Fruit fly (Drosophila melanogaster) whole organism, embryonic: ENCODE results near the gene FIG4.

ENCODE experiments used
- ATbp ChIP-seq: fragments of 200-800 bp; sonication (Bioruptor generic); optimal IDR thresholded peaks from 2 replicates; lab custom pipeline; 2017; ENCODE audit warnings: missing biosample characterization, mild to moderate bottlenecking, missing genetic modification characterization, missing genetic modification reagents
- BEAF-32 ChIP-seq: fragments of 200-800 bp; sonication (Bioruptor generic); optimal IDR thresholded peaks from 3 replicates; lab custom pipeline; 2017; ENCODE audit warnings: missing biosample characterization, missing genetic modification characterization, mild to moderate bottlenecking, moderate library complexity, missing genetic modification reagents
- CG10209 ChIP-seq: fragments of 200-800 bp; sonication (Bioruptor generic); optimal IDR thresholded peaks from 3 replicates; lab custom pipeline; 2017; ENCODE audit warnings: missing biosample characterization, mild to moderate bottlenecking, missing genetic modification characterization, missing genetic modification reagents
- CG10366 ChIP-seq: fragments of 200-800 bp; sonication (Bioruptor generic); IDR thresholded peaks from 2 replicates; pipeline ENCODE4 v1.3.6; 2022; ENCODE audit warnings: missing biosample characterization, missing genetic modification characterization
- CG12391 ChIP-seq: fragments of 200-800 bp; sonication (Bioruptor generic); optimal IDR thresholded peaks from 3 replicates; lab custom pipeline; 2018; ENCODE audit warnings: missing biosample characterization, mild to moderate bottlenecking, missing genetic modification characterization, moderate library complexity
- CG12659 ChIP-seq: fragments of 200-800 bp; sonication (Bioruptor generic); optimal IDR thresholded peaks from 3 replicates; lab custom pipeline; 2017; ENCODE audit warnings: mild to moderate bottlenecking, missing biosample characterization, missing genetic modification reagents, missing genetic modification characterization
- CG14014 ChIP-seq: fragments of 200-800 bp; sonication (Bioruptor generic); IDR thresholded peaks from 2 replicates; pipeline ENCODE4 v1.3.6; 2022; ENCODE audit warnings: missing biosample characterization, missing genetic modification characterization
- CG16813 ChIP-seq: fragments of 200-800 bp; sonication (Bioruptor generic); IDR thresholded peaks from 3 replicates; pipeline ENCODE4 v1.3.6; 2022; ENCODE audit warnings: missing biosample characterization, missing genetic modification characterization; ENCODE audit not compliant: partially characterized antibody
- CG16815 ChIP-seq: fragments of 200-800 bp; sonication (Bioruptor generic); optimal IDR thresholded peaks from 3 replicates; lab custom pipeline; 2017; ENCODE audit warnings: missing biosample characterization, mild to moderate bottlenecking, missing genetic modification characterization
- CG16863 ChIP-seq: fragments of 200-800 bp; sonication (Bioruptor generic); optimal IDR thresholded peaks from 3 replicates; lab custom pipeline; 2016; ENCODE audit warnings: missing biosample characterization, missing genetic modification characterization
- CG17912 ChIP-seq: fragments of 200-800 bp; sonication (Bioruptor generic); optimal IDR thresholded peaks from 2 replicates; lab custom pipeline; 2018; ENCODE audit warnings: missing biosample characterization, mild to moderate bottlenecking, missing genetic modification characterization
- CG32767 ChIP-seq: fragments of 200-800 bp; sonication (Bioruptor generic); IDR thresholded peaks from 2 replicates; pipeline ENCODE4 v1.3.6; 2022; ENCODE audit warnings: missing biosample characterization, missing genetic modification characterization
- CG3726 ChIP-seq: fragments of 200-800 bp; sonication (Bioruptor generic); IDR thresholded peaks from 3 replicates; pipeline ENCODE4, ENCODE4 v1.3.6; 2022; ENCODE audit warnings: missing biosample characterization, missing genetic modification characterization
- CG3838 ChIP-seq: fragments of 200-800 bp; sonication (Bioruptor generic); optimal IDR thresholded peaks from 3 replicates; lab custom pipeline; 2016; ENCODE audit warnings: missing biosample characterization, missing genetic modification characterization
- CG3847 ChIP-seq: fragments of 200-800 bp; sonication (Bioruptor generic); IDR thresholded peaks from 2 replicates; pipeline ENCODE4 v1.3.6; 2022; ENCODE audit warnings: missing biosample characterization, missing genetic modification characterization
- CG4328 ChIP-seq: fragments of 200-800 bp; sonication (Bioruptor generic); optimal IDR thresholded peaks from 3 replicates; lab custom pipeline; 2017; ENCODE audit warnings: missing biosample characterization, missing genetic modification reagents, missing genetic modification characterization
- CG6254 ChIP-seq: fragments of 200-800 bp; sonication (Bioruptor generic); optimal IDR thresholded peaks from 3 replicates; lab custom pipeline; 2017; ENCODE audit warnings: mild to moderate bottlenecking, missing biosample characterization, missing genetic modification reagents, missing genetic modification characterization
- CG6654 ChIP-seq: fragments of 200-800 bp; sonication (Bioruptor generic); optimal IDR thresholded peaks from 2 replicates; lab custom pipeline; 2017; ENCODE audit warnings: missing biosample characterization, mild to moderate bottlenecking, missing genetic modification characterization
- CG7271 ChIP-seq: fragments of 200-800 bp; sonication (Bioruptor generic); optimal IDR thresholded peaks from 2 replicates; lab custom pipeline; 2018; ENCODE audit warnings: missing biosample characterization, mild to moderate bottlenecking, missing genetic modification characterization, moderate library complexity
- CG7839 ChIP-seq: fragments of 200-800 bp; sonication (Bioruptor generic); optimal IDR thresholded peaks from 3 replicates; lab custom pipeline; 2018; ENCODE audit warnings: missing biosample characterization, mild to moderate bottlenecking, missing genetic modification characterization, moderate library complexity
- CG9215 ChIP-seq: fragments of 200-800 bp; sonication (Bioruptor generic); IDR thresholded peaks from 2 replicates; pipeline ENCODE4 v1.3.6; 2022; ENCODE audit warnings: missing biosample characterization, missing genetic modification characterization
- CG9727 ChIP-seq: fragments of 200-800 bp; sonication (Bioruptor generic); optimal IDR thresholded peaks from 3 replicates; lab custom pipeline; 2017; ENCODE audit warnings: missing biosample characterization, mild to moderate bottlenecking, missing genetic modification characterization
- CHES-1-like ChIP-seq: fragments of 200-800 bp; sonication (Bioruptor generic); optimal IDR thresholded peaks from 2 replicates; lab custom pipeline; 2016; ENCODE audit warnings: missing biosample characterization, missing genetic modification characterization
- HmgD ChIP-seq: fragments of 200-800 bp; sonication (Bioruptor generic); optimal IDR thresholded peaks from 3 replicates; lab custom pipeline; 2016; ENCODE audit warnings: missing biosample characterization, missing genetic modification characterization
- Hsf ChIP-seq: fragments of 200-800 bp; sonication (Bioruptor generic); optimal IDR thresholded peaks from 3 replicates; lab custom pipeline; 2016; ENCODE audit warnings: missing biosample characterization, missing genetic modification characterization
- Lim3 ChIP-seq: fragments of 200-800 bp; sonication (Bioruptor generic); IDR thresholded peaks from 2 replicates; pipeline ENCODE4 v1.3.6; 2022; ENCODE audit warnings: missing biosample characterization, missing genetic modification characterization
- Max ChIP-seq: fragments of 200-800 bp; sonication (Bioruptor generic); optimal IDR thresholded peaks from 2 replicates; lab custom pipeline; 2016; ENCODE audit warnings: missing biosample characterization, mild to moderate bottlenecking, missing genetic modification characterization
- Nf-YB ChIP-seq: fragments of 200-800 bp; sonication (Bioruptor generic); optimal IDR thresholded peaks from 3 replicates; lab custom pipeline; 2019; ENCODE audit warnings: missing biosample characterization, mild to moderate bottlenecking, missing genetic modification characterization, moderate library complexity
- Rx ChIP-seq: fragments of 200-800 bp; sonication (Bioruptor generic); IDR thresholded peaks from 2 replicates; pipeline ENCODE4 v1.3.6; 2022; ENCODE audit warnings: missing biosample characterization, missing genetic modification characterization
- Scr ChIP-seq: fragments of 200-800 bp; sonication (Bioruptor generic); IDR thresholded peaks from 2 replicates; pipeline ENCODE4 v1.3.6; 2022; ENCODE audit warnings: missing biosample characterization, missing genetic modification characterization; ENCODE audit not compliant: partially characterized antibody
- Six4 ChIP-seq: fragments of 200-800 bp; sonication (Bioruptor generic); optimal IDR thresholded peaks from 2 replicates; lab custom pipeline; 2016; ENCODE audit warnings: missing biosample characterization, missing genetic modification characterization
- Stat92E ChIP-seq, 3 experiments: fragments of >200 bp in 2 of 3; fragments of 200-800 bp in 1 of 3; sonication (Bioruptor generic) in 1 of 3; optimal IDR thresholded peaks; 2 replicates each; lab custom pipeline; 2017 to 2019; ENCODE audit warnings: missing biosample characterization in 3 of 3, missing genetic modification characterization in 3 of 3, mild to moderate bottlenecking in 1 of 3, moderate library complexity in 1 of 3
- Usf ChIP-seq: fragments of 200-800 bp; sonication (Bioruptor generic); optimal IDR thresholded peaks from 2 replicates; lab custom pipeline; 2017; ENCODE audit warnings: missing genotype, missing biosample characterization, missing genetic modification characterization
- Vsx1 ChIP-seq: fragments of 200-800 bp; sonication (Bioruptor generic); optimal IDR thresholded peaks from 2 replicates; lab custom pipeline; 2017; ENCODE audit warnings: missing biosample characterization, mild to moderate bottlenecking, missing genetic modification characterization, missing genetic modification reagents
- ara ChIP-seq: fragments of 200-800 bp; sonication (Bioruptor generic); IDR thresholded peaks from 2 replicates; pipeline ENCODE4 v1.3.6; 2022; ENCODE audit warnings: missing biosample characterization, missing genetic modification characterization
- az2 ChIP-seq: fragments of 200-800 bp; sonication (Bioruptor generic); optimal IDR thresholded peaks from 3 replicates; lab custom pipeline; 2016; ENCODE audit warnings: missing biosample characterization, missing genetic modification characterization
- cad ChIP-seq: fragments of >200 bp; optimal IDR thresholded peaks from 2 replicates; lab custom pipeline; 2017; ENCODE audit warnings: missing biosample characterization, missing genetic modification characterization
- crp ChIP-seq, 2 experiments: fragments of 200-800 bp; sonication (Bioruptor generic); optimal IDR thresholded peaks; 2 replicates in 1 of 2; 3 replicates in 1 of 2; lab custom pipeline; 2017; ENCODE audit warnings: missing biosample characterization in 2 of 2, missing genetic modification characterization in 2 of 2, mild to moderate bottlenecking in 1 of 2, moderate library complexity in 1 of 2
- dysf ChIP-seq: fragments of 200-800 bp; sonication (Bioruptor generic); IDR thresholded peaks from 3 replicates; pipeline ENCODE4 v1.3.6; 2022; ENCODE audit warnings: missing biosample characterization, missing genetic modification characterization
- ewg ChIP-seq: fragments of 200-800 bp; sonication (Bioruptor generic); optimal IDR thresholded peaks from 3 replicates; lab custom pipeline; 2017; ENCODE audit warnings: mild to moderate bottlenecking, missing biosample characterization, missing genetic modification reagents, missing genetic modification characterization
- fd3F ChIP-seq: fragments of 200-800 bp; sonication (Bioruptor generic); optimal IDR thresholded peaks from 2 replicates; lab custom pipeline; 2018; ENCODE audit warnings: missing biosample characterization, mild to moderate bottlenecking, missing genetic modification characterization, moderate library complexity
- lov ChIP-seq, 2 experiments: fragments of 200-800 bp in 1 of 2; fragments of >200 bp in 1 of 2; sonication (Bioruptor generic) in 1 of 2; IDR thresholded peaks in 1 of 2; optimal IDR thresholded peaks in 1 of 2; 2 replicates in 1 of 2; 3 replicates in 1 of 2; pipeline versions ENCODE4 v1.3.6 to Lab custom; 2017 to 2022; ENCODE audit warnings: missing biosample characterization in 1 of 2, missing genetic modification characterization in 1 of 2
- pb ChIP-seq: fragments of 200-800 bp; sonication (Bioruptor generic); optimal IDR thresholded peaks from 3 replicates; lab custom pipeline; 2016; ENCODE audit warnings: missing biosample characterization, missing genetic modification characterization
- peb ChIP-seq: fragments of 200-800 bp; sonication (Bioruptor generic); IDR thresholded peaks from 2 replicates; pipeline ENCODE4 v1.3.6; 2022; ENCODE audit warnings: missing biosample characterization, missing genetic modification characterization
- sisA ChIP-seq: fragments of 200-800 bp; sonication (Bioruptor generic); IDR thresholded peaks from 2 replicates; pipeline ENCODE4 v1.3.6; 2022; ENCODE audit warnings: missing biosample characterization, missing genetic modification characterization
- tin ChIP-seq: fragments of 200-800 bp; sonication (Bioruptor generic); optimal IDR thresholded peaks from 3 replicates; lab custom pipeline; 2016; ENCODE audit warnings: missing biosample characterization, missing genetic modification characterization
- twi ChIP-seq: fragments of 200-800 bp; optimal IDR thresholded peaks from 2 replicates; lab custom pipeline; 2019; ENCODE audit warnings: missing biosample characterization, mild to moderate bottlenecking, missing genetic modification characterization, moderate library complexity
- unpg ChIP-seq: fragments of 200-800 bp; sonication (Bioruptor generic); optimal IDR thresholded peaks from 3 replicates; lab custom pipeline; 2018; ENCODE audit warnings: missing biosample characterization, mild to moderate bottlenecking, missing genetic modification characterization, moderate library complexity
- usp ChIP-seq: fragments of >200 bp; optimal IDR thresholded peaks from 2 replicates; lab custom pipeline; 2017; ENCODE audit warnings: missing biosample characterization, missing genetic modification characterization
- zf30C ChIP-seq: fragments of 200-800 bp; sonication (Bioruptor generic); optimal IDR thresholded peaks from 3 replicates; lab custom pipeline; 2018; ENCODE audit warnings: missing biosample characterization, mild to moderate bottlenecking, missing genetic modification characterization

The FIG4 gene

dm6 chr2L:4417982-4418381 is 47.0 kb upstream of the FIG4 start (continued):
- TF ChIP-seq Vsx1 (GFP tag; lab: Kevin White, UChicago) (no peak), Hsf (no peak), CG17912 (GFP tag; lab: Kevin White, UChicago) (no peak), az2 (no peak), ara (GFP tag; lab: Robert Waterston, UW) (peak; percentile 33; the same call in 1 of the 2 replicates), ewg (no peak), sisA (GFP tag; lab: Robert Waterston, UW) (0 out of 2 replicates have a peak, but pooled peaks have one; percentile 24), cad (GFP tag; lab: Kevin White, UChicago) (no peak), dysf (GFP tag; lab: Robert Waterston, UW) (no peak), CG4328 (GFP tag; lab: Kevin White, UChicago) (no peak), CG12391 (tag; lab: Kevin White, UChicago) (no peak), peb (GFP tag; lab: Robert Waterston, UW) (no peak), CG7839 (no peak), CG9215 (no peak), crp (GFP tag; optimal IDR thresholded peaks at IDR 0.05; lab: Kevin White, UChicago) (no peak), Lim3 (GFP tag; lab: Robert Waterston, UW) (0 out of 2 replicates have a peak, but pooled peaks have one; percentile 17), Max (GFP tag; lab: Kevin White, UChicago) (no peak), Nf-YB (GFP tag; lab: Kevin White, UChicago) (no peak), CG16815 (no peak), CG10209 (GFP tag; lab: Kevin White, UChicago) (no peak), lov (optimal IDR thresholded peaks at IDR 0.05; lab: Kevin White, UChicago) (no peak), lov (GFP tag; IDR thresholded peaks at IDR 0.05; lab: Robert Waterston, UW) (0 out of 3 replicates have a peak, but pooled peaks have one; percentile 51), CG6254 (GFP tag; lab: Kevin White, UChicago) (no peak), Six4 (GFP tag; lab: Kevin White, UChicago) (no peak), tin (GFP tag; lab: Kevin White, UChicago) (peak; percentile 18), unpg (GFP tag; lab: Kevin White, UChicago) (no peak), CG3847 (no peak), Rx (GFP tag; lab: Robert Waterston, UW) (no peak), CG12659 (GFP tag; lab: Kevin White, UChicago) (no peak), HmgD (no peak), CG16813 (no peak), Stat92E (GFP tag; optimal IDR thresholded peaks at IDR 0.05; lab: Kevin White, UChicago) (no peak), CG7271 (tag; lab: Kevin White, UChicago) (no peak), CG16863 (GFP tag; lab: Kevin White, UChicago) (no peak), BEAF-32 (GFP tag; lab: Kevin White, UChicago) (no peak), Usf (GFP tag; lab: Kevin White, UChicago) (no peak), usp (GFP tag; lab: Kevin White, UChicago) (no peak), twi (tag; lab: Kevin White, UChicago) (no peak), CG3726 (no peak), CG6654 (no peak), CG32767 (GFP tag; lab: Robert Waterston, UW) (no peak), zf30C (GFP tag; lab: Kevin White, UChicago) (no peak), CG10366 (peak; percentile 38), pb (GFP tag; lab: Kevin White, UChicago) (no peak), CG14014 (GFP tag; lab: Robert Waterston, UW) (no peak), CHES-1-like (GFP tag; lab: Kevin White, UChicago) (no peak), CG3838 (GFP tag; lab: Kevin White, UChicago) (no peak), Scr (no peak), fd3F (no peak), CG9727 (GFP tag; lab: Kevin White, UChicago) (no peak), ATbp (GFP tag; lab: Kevin White, UChicago) (no peak)
